Fruit fly (Drosophila melanogaster) whole organism: ENCODE results near the gene CG5131.
A peak's percentile ranks its signal among the peaks of the same experiment; 100 is the strongest.

Experiments used
- CG8478 ChIP-seq: fragments of >200 bp; optimal IDR thresholded peaks from 2 replicates; lab custom pipeline; 2018; ENCODE audit warnings: inconsistent platforms
- Dll ChIP-seq: fragments of >200 bp; optimal IDR thresholded peaks from 2 replicates; lab custom pipeline; 2017
- EcR ChIP-seq, 2 experiments: fragments of >200 bp; optimal IDR thresholded peaks; 2 replicates each; lab custom pipeline; 2017; ENCODE audit warnings: missing biosample characterization in 2 of 2, missing genetic modification characterization in 2 of 2, missing genetic modification reagents in 2 of 2
- pan ChIP-seq: fragments of >200 bp; optimal IDR thresholded peaks from 2 replicates; lab custom pipeline; 2017
- psq ChIP-seq: fragments of >200 bp; optimal IDR thresholded peaks from 2 replicates; lab custom pipeline; 2017
- usp ChIP-seq: fragments of >200 bp; optimal IDR thresholded peaks from 2 replicates; lab custom pipeline; 2017; ENCODE audit warnings: missing biosample characterization, missing genetic modification characterization, mixed read lengths

DNA sequence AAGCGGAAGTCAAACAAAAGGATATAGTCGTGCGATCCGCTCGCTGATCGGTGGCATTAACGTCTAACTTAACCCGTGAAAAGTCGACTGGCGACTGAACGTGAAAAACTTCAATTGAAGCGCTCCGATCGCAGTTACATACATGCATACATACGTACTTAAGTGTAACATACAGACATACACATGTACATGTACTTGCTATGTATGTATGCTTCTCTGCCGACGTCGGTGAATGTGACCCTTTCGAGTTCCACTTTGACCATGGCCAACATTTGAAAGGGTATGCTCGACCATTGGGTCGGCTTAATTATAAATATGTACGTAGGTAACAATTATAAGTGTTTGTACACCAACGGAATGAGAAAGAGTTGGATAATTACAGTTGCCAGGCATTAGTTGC is 12.8 kb downstream of the CG5131 start, which contains the start of gene qua:
- no peak for TF ChIP-seq usp (GFP tag; lab: Kevin White, UChicago)
- no peak for TF ChIP-seq EcR (GFP tag; optimal IDR thresholded peaks at IDR 0.05; lab: Kevin White, UChicago)
- TF ChIP-seq psq (lab: Kevin White, UChicago): no peak
- no peak for TF ChIP-seq CG8478 (lab: Kevin White, UChicago)
- no peak for TF ChIP-seq Dll (lab: Kevin White, UChicago)
- peak; percentile 47 for TF ChIP-seq pan (lab: Kevin White, UChicago)
